Worm (Caenorhabditis elegans): ENCODE measurements around the gene ntp-1.
A peak's percentile ranks its signal among the peaks of the same experiment; 100 is the strongest.

The ntp-1 gene

ce11 chrIV:7757245-7757644, 37.4 kb downstream of the ntp-1 start, which contains the start of gene C46A5.4:
C46A5.4 (minus strand) TSS chrIV:7757345.
- TF ChIP-seq mdl-1 (tag; optimal IDR thresholded peaks at IDR 0.05) (no peak), zag-1 (tag; optimal IDR thresholded peaks at IDR 0.05) (no peak), ztf-11 (tag; optimal IDR thresholded peaks at IDR 0.05) (no peak), nfya-1 (tag; optimal IDR thresholded peaks at IDR 0.05; ENCODE audit: insufficient read depth) (no peak), egl-27 (tag; optimal IDR thresholded peaks at IDR 0.05) (no peak), ceh-28 (tag; optimal IDR thresholded peaks at IDR 0.05) (no peak), elt-1 (tag; optimal IDR thresholded peaks at IDR 0.05) (no peak), nhr-67 (tag; optimal IDR thresholded peaks at IDR 0.05) (no peak), daf-12 (tag; optimal IDR thresholded peaks at IDR 0.05) (no peak), pha-4 (tag; optimal IDR thresholded peaks at IDR 0.05) (no peak), aly-2 (tag; optimal IDR thresholded peaks at IDR 0.05) (no peak), nhr-11 (tag; optimal IDR thresholded peaks at IDR 0.05) (no peak), nhr-43 (tag; optimal IDR thresholded peaks at IDR 0.05; ENCODE audit: poor library complexity, severe bottlenecking) (no peak), nhr-76 (tag; optimal IDR thresholded peaks at IDR 0.05) (no peak), snpc-4 (tag; optimal IDR thresholded peaks at IDR 0.05) (no peak)

- no peak for TF ChIP-seq mml-1 (tag; optimal IDR thresholded peaks at IDR 0.05)
- no peak for TF ChIP-seq egl-5 (tag; optimal IDR thresholded peaks at IDR 0.05)
- no peak for TF ChIP-seq mdl-1 (tag; optimal IDR thresholded peaks at IDR 0.05)
Observed at ce11 chrIV:7754114-7754513, 40.5 kb downstream of the ntp-1 start.

ce11 chrIV:7753108-7753507, 41.5 kb downstream of the ntp-1 start, which contains the start of gene col-14:
col-14 (plus strand) TSS chrIV:7753408.
- TF ChIP-seq R02D3.7 (tag; optimal IDR thresholded peaks at IDR 0.05) (no peak), nhr-25 (tag; optimal IDR thresholded peaks at IDR 0.05) (peak; percentile 16)

ce11 chrIV:7747838-7748237, 46.8 kb downstream of the ntp-1 start, which contains the start of gene klo-1:
klo-1 (minus strand) TSS chrIV:7748225.
- peak; percentile 88 for TF ChIP-seq elt-2 (tag; optimal IDR thresholded peaks at IDR 0.05)
- no peak for TF ChIP-seq elt-1 (tag; optimal IDR thresholded peaks at IDR 0.05)
- TF ChIP-seq tbx-2 (tag; optimal IDR thresholded peaks at IDR 0.05), result no peak
- TF ChIP-seq nhr-12 (tag; optimal IDR thresholded peaks at IDR 0.05), result no peak
- peak; percentile 52 for TF ChIP-seq pqm-1 (tag; optimal IDR thresholded peaks at IDR 0.05)
- no peak for TF ChIP-seq ceh-82 (tag; optimal IDR thresholded peaks at IDR 0.05)

ce11 chrIV:7743539-7743938, 51.1 kb downstream of the ntp-1 start, which contains the start of gene npr-35:
npr-35 (plus strand) TSS chrIV:7743839.
- TF ChIP-seq mml-1 (tag; optimal IDR thresholded peaks at IDR 0.05) (no peak), R02D3.7 (tag; optimal IDR thresholded peaks at IDR 0.05) (no peak), sea-2 (GFP tag; optimal IDR thresholded peaks at IDR 0.05) (no peak), nhr-12 (tag; optimal IDR thresholded peaks at IDR 0.05) (no peak), daf-12 (tag; optimal IDR thresholded peaks at IDR 0.05) (no peak), skn-1 (tag; optimal IDR thresholded peaks at IDR 0.05) (no peak), elt-1 (tag; optimal IDR thresholded peaks at IDR 0.05) (no peak), nhr-76 (tag; optimal IDR thresholded peaks at IDR 0.05) (no peak), nhr-237 (tag; optimal IDR thresholded peaks at IDR 0.05) (no peak)
